Worm (Caenorhabditis elegans): ENCODE measurements around the gene polq-1.

ce11 chrIII:5763988-5764387 lies 39.0 kb downstream of the polq-1 start:
- TF ChIP-seq egl-27 (tag; optimal IDR thresholded peaks at IDR 0.05): no peak
- no peak for TF ChIP-seq blmp-1 (tag; optimal IDR thresholded peaks at IDR 0.05; ENCODE audit: insufficient read depth)
